Fruit fly (Drosophila melanogaster): Measurements from ENCODE around the gene Polr3D.
A peak's percentile ranks its signal among the peaks of the same experiment; 100 is the strongest.

The Polr3D gene

dm6 chr3L:18109459-18109863 lies at the start of gene Polr3D, which contains the start of gene mus304:
Gene Polr3D, minus strand, starts transcription at chr3L:18109574.
Gene mus304, plus strand, starts transcription at chr3L:18109814.
- peak; percentile 90 for TF ChIP-seq Ets65A (GFP tag)
- TF ChIP-seq CG7963 (GFP tag; IDR thresholded peaks at IDR 0.05; ENCODE audit: partially characterized antibody), result peak; percentile 46
- TF ChIP-seq Scr (GFP tag; IDR thresholded peaks at IDR 0.05; ENCODE audit: partially characterized antibody), result peak; percentile 58
- TF ChIP-seq lilli (GFP tag; optimal IDR thresholded peaks at IDR 0.05), result peak; percentile 36
- TF ChIP-seq Sry-δ (GFP tag; optimal IDR thresholded peaks at IDR 0.05), result peak; percentile 75
- TF ChIP-seq zen (tag; optimal IDR thresholded peaks at IDR 0.05), result peak; percentile 48
- TF ChIP-seq trem (tag; optimal IDR thresholded peaks at IDR 0.05), result peak; percentile 75
- TF ChIP-seq Bgb (GFP tag; IDR thresholded peaks at IDR 0.05; ENCODE audit: partially characterized antibody), result peak; percentile 21; the same call in 1 of the 2 replicates
- TF ChIP-seq CG3995 (GFP tag; optimal IDR thresholded peaks at IDR 0.05), result peak; percentile 88
- no peak for TF ChIP-seq CG12071 (GFP tag; optimal IDR thresholded peaks at IDR 0.05)
- TF ChIP-seq ttk (GFP tag; IDR thresholded peaks at IDR 0.05), result no peak
- peak; percentile 18 for TF ChIP-seq tin (GFP tag; optimal IDR thresholded peaks at IDR 0.05)
- TF ChIP-seq ftz-f1 (GFP tag; optimal IDR thresholded peaks at IDR 0.05), result no peak
- peak; percentile 40; the same call in 2 of the 3 replicates for TF ChIP-seq CG17361 (GFP tag; IDR thresholded peaks at IDR 0.05)
- TF ChIP-seq Meics (GFP tag; optimal IDR thresholded peaks at IDR 0.05), result peak; percentile 20
- peak; percentile 18 for TF ChIP-seq CG15696 (tag; optimal IDR thresholded peaks at IDR 0.05)
- TF ChIP-seq jumu (GFP tag; optimal IDR thresholded peaks at IDR 0.05), result peak; percentile 20
- TF ChIP-seq btn (GFP tag; optimal IDR thresholded peaks at IDR 0.05), result no peak
- peak; percentile 81 for TF ChIP-seq Dref (GFP tag; IDR thresholded peaks at IDR 0.05)
- peak; percentile 10 for TF ChIP-seq slp2 (GFP tag; optimal IDR thresholded peaks at IDR 0.05)
- TF ChIP-seq Myb (GFP tag; optimal IDR thresholded peaks at IDR 0.05), result peak; percentile 80
- peak; percentile 10 for TF ChIP-seq CG18599 (GFP tag; optimal IDR thresholded peaks at IDR 0.05)
- peak; percentile 49 for TF ChIP-seq CG30403 (GFP tag; optimal IDR thresholded peaks at IDR 0.05)
- peak; percentile 51 for TF ChIP-seq CHES-1-like (GFP tag; optimal IDR thresholded peaks at IDR 0.05)
- peak; percentile 59 for TF ChIP-seq sd (tag; optimal IDR thresholded peaks at IDR 0.05)
- TF ChIP-seq CG2129 (GFP tag; IDR thresholded peaks at IDR 0.05; ENCODE audit: partially characterized antibody), result 0 out of 2 replicates have a peak, but pooled peaks have one; percentile 27
- TF ChIP-seq CG7839 (tag; optimal IDR thresholded peaks at IDR 0.05), result peak; percentile 29
- TF ChIP-seq Ets97D (GFP tag; optimal IDR thresholded peaks at IDR 0.05), result peak; percentile 62
- TF ChIP-seq crc (GFP tag; optimal IDR thresholded peaks at IDR 0.05), result no peak
- TF ChIP-seq otp (GFP tag; IDR thresholded peaks at IDR 0.05), result no peak
- TF ChIP-seq nerfin-1 (tag; optimal IDR thresholded peaks at IDR 0.05), result peak; percentile 93
- TF ChIP-seq bbx (GFP tag; IDR thresholded peaks at IDR 0.05; ENCODE audit: partially characterized antibody), result 0 out of 2 replicates have a peak, but pooled peaks have one; percentile 44
- TF ChIP-seq Eip74EF (GFP tag; optimal IDR thresholded peaks at IDR 0.05), result no peak
- peak; percentile 62 for TF ChIP-seq dm (GFP tag; optimal IDR thresholded peaks at IDR 0.05)
- TF ChIP-seq klu (GFP tag; IDR thresholded peaks at IDR 0.05), result no peak
- TF ChIP-seq NC2β (GFP tag; optimal IDR thresholded peaks at IDR 0.05), result peak; percentile 11
- no peak for TF ChIP-seq prd (optimal IDR thresholded peaks at IDR 0.05)
- TF ChIP-seq prd (GFP tag; IDR thresholded peaks at IDR 0.05), result 0 out of 3 replicates have a peak, but pooled peaks have one; percentile 12
- TF ChIP-seq CG13296 (GFP tag; optimal IDR thresholded peaks at IDR 0.05), result peak; percentile 16
- peak; percentile 52 for TF ChIP-seq CG1603 (tag; optimal IDR thresholded peaks at IDR 0.05)
- TF ChIP-seq dpn (GFP tag; optimal IDR thresholded peaks at IDR 0.05), result peak in 1 of 2 experiments; percentile 4
- TF ChIP-seq twi (tag; optimal IDR thresholded peaks at IDR 0.05), result peak; percentile 5
- TF ChIP-seq CG13775 (GFP tag; optimal IDR thresholded peaks at IDR 0.05), result peak; percentile 14
- peak; percentile 14 for TF ChIP-seq ind (GFP tag; optimal IDR thresholded peaks at IDR 0.05)
- TF ChIP-seq E2f2 (GFP tag; IDR thresholded peaks at IDR 0.05), result peak; percentile 92
- TF ChIP-seq Neu2 (GFP tag; optimal IDR thresholded peaks at IDR 0.05; ENCODE audit: borderline replicate concordance), result peak; percentile 14
- no peak for TF ChIP-seq CG17912 (GFP tag; optimal IDR thresholded peaks at IDR 0.05)
- TF ChIP-seq sens (GFP tag), result peak; percentile 68
- peak; percentile 27 for TF ChIP-seq her (GFP tag; optimal IDR thresholded peaks at IDR 0.05)
- peak; percentile 4 for TF ChIP-seq CG8388 (GFP tag; optimal IDR thresholded peaks at IDR 0.05)
